Fruit fly (Drosophila melanogaster): ENCODE data around the gene CG8087.

DNA sequence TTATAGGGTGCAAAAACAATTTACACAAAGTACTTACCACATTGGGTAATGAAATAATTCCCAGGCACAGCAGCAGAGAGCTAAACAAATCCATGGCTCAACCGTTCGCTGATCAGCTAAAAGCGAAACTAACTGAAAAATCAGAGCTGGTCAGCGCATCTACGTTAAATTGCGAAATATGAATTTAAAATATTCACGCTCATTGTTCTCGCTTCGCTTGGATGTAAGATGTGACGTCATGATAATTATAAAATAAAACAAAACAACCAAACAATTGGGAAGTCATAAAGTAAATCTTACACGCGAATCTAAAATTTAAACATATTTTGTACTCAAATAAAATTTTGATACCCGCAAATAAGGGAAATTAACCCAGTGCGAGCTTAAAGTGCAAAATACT, 4.7 kb downstream of the CG8087 start, which contains the start of gene CG14854:
- TF ChIP-seq Dif (GFP tag; optimal IDR thresholded peaks at IDR 0.05; ENCODE audit: partially characterized antibody) (no peak), lola (GFP tag; optimal IDR thresholded peaks at IDR 0.05) (no peak), psq (GFP tag; optimal IDR thresholded peaks at IDR 0.05) (no peak), h (GFP tag; optimal IDR thresholded peaks at IDR 0.05) (no peak)

Measured in whole organism, wandering third instar larva.